Fruit fly (Drosophila melanogaster) whole organism, wandering third instar larva: ENCODE measurements around the gene RhoGEF64C.

ENCODE experiments used
- Mio ChIP-seq: sonication (Bioruptor generic); optimal IDR thresholded peaks from 2 replicates; lab custom pipeline; 2016; ENCODE audit warnings: missing biosample characterization, missing genetic modification characterization
- Myc ChIP-seq: fragments of >200 bp; optimal IDR thresholded peaks from 2 replicates; lab custom pipeline; 2017
- OdsH ChIP-seq: fragments of 200-800 bp; sonication (Bioruptor generic); optimal IDR thresholded peaks from 2 replicates; lab custom pipeline; 2016; ENCODE audit warnings: missing biosample characterization, mild to moderate bottlenecking, missing genetic modification characterization
- br ChIP-seq: fragments of 200-800 bp; sonication (Bioruptor generic); optimal IDR thresholded peaks from 2 replicates; lab custom pipeline; 2016; ENCODE audit warnings: missing biosample characterization, missing genetic modification characterization
- dl ChIP-seq, 2 experiments: fragments of 175-275, 200-275 bp in 1 of 2; fragments of 200-275 bp in 1 of 2; sonication (Bioruptor generic); optimal IDR thresholded peaks; lab custom pipeline; 2018; ENCODE audit warnings: mild to moderate bottlenecking in 2 of 2, missing biosample characterization in 2 of 2, missing genetic modification characterization in 2 of 2, moderate library complexity in 2 of 2; ENCODE audit not compliant: partially characterized antibody in 2 of 2, insufficient read depth in 1 of 2
- dsf ChIP-seq: sonication (Bioruptor generic); optimal IDR thresholded peaks from 2 replicates; lab custom pipeline; 2016; ENCODE audit warnings: missing biosample characterization, missing genetic modification characterization, borderline replicate concordance
- lola ChIP-seq: fragments of >200 bp; optimal IDR thresholded peaks from 2 replicates; lab custom pipeline; 2017; ENCODE audit warnings: missing biosample characterization, missing genetic modification characterization
- psq ChIP-seq: fragments of 200-800 bp; sonication (Bioruptor generic); optimal IDR thresholded peaks from 3 replicates; lab custom pipeline; 2017; ENCODE audit warnings: missing biosample characterization, mild to moderate bottlenecking, missing genetic modification characterization, moderate library complexity

DNA sequence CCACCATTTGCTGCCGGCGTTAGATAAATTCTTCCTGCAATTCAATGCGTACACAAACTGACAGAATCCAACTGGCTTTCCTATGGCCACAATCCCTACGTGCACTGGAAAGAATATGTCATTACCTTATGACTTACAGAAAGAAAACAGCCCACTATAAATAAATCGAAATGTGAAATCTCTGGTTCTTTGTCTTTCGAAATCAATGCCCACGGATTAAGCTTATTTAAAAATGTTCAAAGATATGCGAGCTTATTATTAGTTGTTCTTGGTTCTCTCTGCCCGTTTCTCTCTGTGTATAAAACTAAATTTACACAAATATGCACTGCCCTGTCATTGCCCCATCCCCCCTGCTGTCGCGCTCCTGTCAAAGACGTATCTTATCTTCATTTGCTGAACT is 52.6 kb downstream of the RhoGEF64C start:
- TF ChIP-seq dl (GFP tag; optimal IDR thresholded peaks at IDR 0.05; lab: Kevin White, UChicago; ENCODE audit: insufficient read depth in 1 of 2, partially characterized antibody in 2 of 2) (no peak), Mio (GFP tag; lab: Kevin White, UChicago) (no peak), br (GFP tag; lab: Kevin White, UChicago) (no peak), Myc (lab: Kevin White, UChicago) (no peak), dsf (GFP tag; lab: Kevin White, UChicago) (no peak), lola (GFP tag; lab: Kevin White, UChicago) (no peak), psq (GFP tag; lab: Kevin White, UChicago) (no peak), OdsH (no peak)
